Worm (Caenorhabditis elegans) whole organism, L2 larva: ENCODE results near the gene T27E7.4.

ENCODE experiments used
- R02D3.7 ChIP-seq: fragments of 150-350 bp; optimal IDR thresholded peaks from 2 replicates; lab custom pipeline; 2014; ENCODE audit warnings: missing biosample characterization, missing genetic modification characterization
- Y55F3AM.14 ChIP-seq: fragments of 200-800 bp; sonication (Bioruptor generic); optimal IDR thresholded peaks from 2 replicates; lab custom pipeline; 2018; ENCODE audit warnings: mild to moderate bottlenecking, missing genetic modification characterization, missing compliant biosample characterization
- egl-27 ChIP-seq: sonication (generic microtip); optimal IDR thresholded peaks from 3 replicates; lab custom pipeline; 2017; ENCODE audit warnings: missing biosample characterization, missing genetic modification reagents, missing genetic modification characterization
- lin-39 ChIP-seq: fragments of 150-350 bp; optimal IDR thresholded peaks from 2 replicates; lab custom pipeline; 2014; ENCODE audit warnings: missing biosample characterization, missing genetic modification reagents, missing genetic modification characterization
- mab-5 ChIP-seq: fragments of 150-350 bp; optimal IDR thresholded peaks from 2 replicates; lab custom pipeline; 2014; ENCODE audit warnings: missing biosample characterization, missing genetic modification characterization
- nhr-23 ChIP-seq: fragments of 150-350 bp; optimal IDR thresholded peaks from 2 replicates; lab custom pipeline; 2014; ENCODE audit warnings: missing biosample characterization, missing genetic modification reagents, missing genetic modification characterization
- unc-62 ChIP-seq: fragments of 150-350 bp; optimal IDR thresholded peaks from 2 replicates; lab custom pipeline; 2014; ENCODE audit warnings: missing biosample characterization, missing genetic modification reagents, missing genetic modification characterization

ce11 chrIV:14576471-14576870 lies 41.6 kb upstream of the T27E7.4 start:
- no peak for TF ChIP-seq unc-62 (GFP tag; lab: Kevin White, UChicago)
- TF ChIP-seq Y55F3AM.14 (GFP tag; lab: Kevin White, UChicago): no peak
- no peak for TF ChIP-seq lin-39 (tag; lab: Kevin White, UChicago)
- TF ChIP-seq R02D3.7 (tag; lab: Kevin White, UChicago): no peak
- TF ChIP-seq nhr-23 (tag; lab: Kevin White, UChicago): no peak
- no peak for TF ChIP-seq egl-27 (tag; lab: Kevin White, UChicago)
- TF ChIP-seq mab-5 (tag; lab: Kevin White, UChicago): no peak
